Fruit fly (Drosophila melanogaster) whole organism, embryonic: ENCODE results near the gene papi.

Source experiments
- ATbp ChIP-seq: fragments of 200-800 bp; sonication (Bioruptor generic); optimal IDR thresholded peaks from 2 replicates; lab custom pipeline; 2017; ENCODE audit warnings: missing biosample characterization, mild to moderate bottlenecking, missing genetic modification characterization, missing genetic modification reagents
- Asciz ChIP-seq: fragments of 200-800 bp; sonication (Bioruptor generic); optimal IDR thresholded peaks from 2 replicates; lab custom pipeline; 2017; ENCODE audit warnings: missing biosample characterization, mild to moderate bottlenecking, missing genetic modification characterization, missing genetic modification reagents
- CG10274 ChIP-seq: fragments of 200-800 bp; sonication (Bioruptor generic); optimal IDR thresholded peaks from 3 replicates; lab custom pipeline; 2017; ENCODE audit warnings: missing biosample characterization, mild to moderate bottlenecking, missing genetic modification characterization
- CG10565 ChIP-seq: fragments of 200-800 bp; sonication (Bioruptor generic); optimal IDR thresholded peaks from 3 replicates; lab custom pipeline; 2016; ENCODE audit warnings: missing biosample characterization, mild to moderate bottlenecking, missing genetic modification characterization
- CG11504 ChIP-seq: fragments of 200-800 bp; sonication (Bioruptor generic); optimal IDR thresholded peaks from 3 replicates; lab custom pipeline; 2019; ENCODE audit warnings: missing biosample characterization, mild to moderate bottlenecking, missing genetic modification characterization, moderate library complexity
- CG12769 ChIP-seq: fragments of 200-800 bp; sonication (Bioruptor generic); optimal IDR thresholded peaks from 2 replicates; lab custom pipeline; 2019; ENCODE audit warnings: missing biosample characterization, mild to moderate bottlenecking, missing genetic modification characterization, moderate library complexity
- CG15514 ChIP-seq: fragments of 200-800 bp; sonication (Bioruptor generic); optimal IDR thresholded peaks from 3 replicates; lab custom pipeline; 2017; ENCODE audit warnings: missing biosample characterization, missing genetic modification characterization, mild to moderate bottlenecking, moderate library complexity, missing genetic modification reagents
- CG1603 ChIP-seq: fragments of 200-800 bp; sonication (Bioruptor generic); optimal IDR thresholded peaks from 2 replicates; lab custom pipeline; 2019; ENCODE audit warnings: missing biosample characterization, mild to moderate bottlenecking, missing genetic modification characterization, moderate library complexity
- CG17912 ChIP-seq: fragments of 200-800 bp; sonication (Bioruptor generic); optimal IDR thresholded peaks from 2 replicates; lab custom pipeline; 2018; ENCODE audit warnings: missing biosample characterization, mild to moderate bottlenecking, missing genetic modification characterization
- CG1832 ChIP-seq: fragments of 200-800 bp; sonication (Bioruptor generic); optimal IDR thresholded peaks from 2 replicates; lab custom pipeline; 2017; ENCODE audit warnings: missing biosample characterization, mild to moderate bottlenecking, missing genetic modification characterization, inconsistent platforms
- CG2712 ChIP-seq: fragments of 200-800 bp; optimal IDR thresholded peaks from 3 replicates; lab custom pipeline; 2019; ENCODE audit warnings: missing biosample characterization, mild to moderate bottlenecking, missing genetic modification characterization, moderate library complexity
- CG31224 ChIP-seq: fragments of 200-800 bp; sonication (Bioruptor generic); IDR thresholded peaks from 2 replicates; pipeline ENCODE4 v1.3.6; 2022; ENCODE audit warnings: missing biosample characterization, missing genetic modification characterization
- CG31365 ChIP-seq: fragments of 200-800 bp; sonication (Bioruptor generic); optimal IDR thresholded peaks from 2 replicates; lab custom pipeline; 2018; ENCODE audit warnings: missing biosample characterization, mild to moderate bottlenecking, missing genetic modification characterization
- CG32772 ChIP-seq: fragments of 200-800 bp; sonication (Bioruptor generic); IDR thresholded peaks from 2 replicates; pipeline ENCODE4 v1.3.6; 2022; ENCODE audit warnings: missing biosample characterization, missing genetic modification characterization
- CG3407 ChIP-seq: fragments of 200-800 bp; sonication (Bioruptor generic); optimal IDR thresholded peaks from 2 replicates; lab custom pipeline; 2018; ENCODE audit warnings: missing biosample characterization, mild to moderate bottlenecking, missing genetic modification characterization
- CG4282 ChIP-seq: fragments of 200-800 bp; sonication (Bioruptor generic); optimal IDR thresholded peaks from 2 replicates; lab custom pipeline; 2016; ENCODE audit warnings: missing biosample characterization, missing genetic modification characterization
- CG4617 ChIP-seq: fragments of 200-800 bp; sonication (Bioruptor generic); optimal IDR thresholded peaks from 3 replicates; lab custom pipeline; 2016; ENCODE audit warnings: missing biosample characterization, missing genetic modification characterization, borderline replicate concordance
- CG4730 ChIP-seq: fragments of 200-800 bp; sonication (Bioruptor generic); IDR thresholded peaks from 2 replicates; pipeline ENCODE4 v1.3.6; 2022; ENCODE audit warnings: missing biosample characterization, missing genetic modification characterization
- CG4854 ChIP-seq: fragments of 200-800 bp; sonication (Bioruptor generic); optimal IDR thresholded peaks from 2 replicates; lab custom pipeline; 2016; ENCODE audit warnings: missing biosample characterization, missing genetic modification characterization, inconsistent platforms
- CG5245 ChIP-seq: fragments of 200-800 bp; sonication (Bioruptor generic); optimal IDR thresholded peaks from 3 replicates; lab custom pipeline; 2016; ENCODE audit warnings: missing biosample characterization, missing genetic modification characterization
- CG6272 ChIP-seq: fragments of 200-800 bp; sonication (Bioruptor generic); IDR thresholded peaks from 2 replicates; pipeline ENCODE4 v1.3.6; 2022; ENCODE audit warnings: missing biosample characterization, missing genetic modification characterization
- CG8478 ChIP-seq: fragments of >200 bp; optimal IDR thresholded peaks from 2 replicates; lab custom pipeline; 2018
- Dad ChIP-seq: fragments of 200-800 bp; sonication (Bioruptor generic); optimal IDR thresholded peaks from 3 replicates; lab custom pipeline; 2016; ENCODE audit warnings: missing biosample characterization, missing genetic modification characterization
- Dip2 ChIP-seq: fragments of 200-800 bp; sonication (Bioruptor generic); IDR thresholded peaks from 2 replicates; pipeline ENCODE4 v1.3.6; 2022; ENCODE audit warnings: missing biosample characterization, missing genetic modification characterization
- Drgx ChIP-seq: fragments of 200-800 bp; sonication (Bioruptor generic); IDR thresholded peaks from 2 replicates; pipeline ENCODE4 v1.3.6; 2022; ENCODE audit warnings: missing biosample characterization, missing genetic modification characterization
- Fer2 ChIP-seq: fragments of 200-800 bp; sonication (Bioruptor generic); optimal IDR thresholded peaks from 2 replicates; lab custom pipeline; 2018; ENCODE audit warnings: missing biosample characterization, mild to moderate bottlenecking, missing genetic modification characterization, moderate library complexity
- HHEX ChIP-seq: fragments of 200-800 bp; sonication (Bioruptor generic); optimal IDR thresholded peaks from 3 replicates; lab custom pipeline; 2017; ENCODE audit warnings: missing biosample characterization, mild to moderate bottlenecking, missing genetic modification characterization, missing genetic modification reagents
- Hmx ChIP-seq: fragments of 200-800 bp; sonication (Bioruptor generic); optimal IDR thresholded peaks from 2 replicates; lab custom pipeline; 2016; ENCODE audit warnings: missing biosample characterization, missing genetic modification characterization
- Max ChIP-seq: fragments of 200-800 bp; sonication (Bioruptor generic); optimal IDR thresholded peaks from 2 replicates; lab custom pipeline; 2016; ENCODE audit warnings: missing biosample characterization, mild to moderate bottlenecking, missing genetic modification characterization
- Meics ChIP-seq: fragments of 200-800 bp; sonication (Bioruptor generic); optimal IDR thresholded peaks from 2 replicates; lab custom pipeline; 2017; ENCODE audit warnings: missing biosample characterization, mild to moderate bottlenecking, missing genetic modification characterization
- Mrtf ChIP-seq: fragments of 200-800 bp; sonication (Bioruptor generic); IDR thresholded peaks from 3 replicates; pipeline ENCODE4 v1.3.6; 2022; ENCODE audit warnings: missing biosample characterization, missing genetic modification characterization
- Oli ChIP-seq: fragments of 200-800 bp; sonication (Bioruptor generic); optimal IDR thresholded peaks from 2 replicates; lab custom pipeline; 2018; ENCODE audit warnings: missing biosample characterization, mild to moderate bottlenecking, missing genetic modification characterization, moderate library complexity
- ab ChIP-seq: fragments of 200-800 bp; sonication (Bioruptor generic); optimal IDR thresholded peaks from 2 replicates; lab custom pipeline; 2016; ENCODE audit warnings: missing biosample characterization, missing genetic modification characterization
- abd-A ChIP-seq: fragments of 200-800 bp; sonication (Bioruptor generic); optimal IDR thresholded peaks from 3 replicates; lab custom pipeline; 2019; ENCODE audit warnings: missing biosample characterization, mild to moderate bottlenecking, missing genetic modification characterization, moderate library complexity
- al ChIP-seq: fragments of 200-800 bp; sonication (Bioruptor generic); IDR thresholded peaks from 2 replicates; pipeline ENCODE4 v1.3.6; 2022; ENCODE audit warnings: missing biosample characterization, missing genetic modification characterization
- cas ChIP-seq: fragments of 200-800 bp; sonication (Bioruptor generic); IDR thresholded peaks from 2 replicates; pipeline ENCODE4 v1.3.6; 2022; ENCODE audit warnings: missing biosample characterization, missing genetic modification characterization
- cg ChIP-seq: fragments of 200-800 bp; sonication (Bioruptor generic); optimal IDR thresholded peaks from 3 replicates; lab custom pipeline; 2019; ENCODE audit warnings: missing biosample characterization, mild to moderate bottlenecking, missing genetic modification characterization, moderate library complexity
- emc ChIP-seq: fragments of 200-800 bp; sonication (Bioruptor generic); optimal IDR thresholded peaks from 2 replicates; lab custom pipeline; 2016; ENCODE audit warnings: missing biosample characterization, missing genetic modification characterization
- fd3F ChIP-seq: fragments of 200-800 bp; sonication (Bioruptor generic); optimal IDR thresholded peaks from 2 replicates; lab custom pipeline; 2018; ENCODE audit warnings: missing biosample characterization, mild to moderate bottlenecking, missing genetic modification characterization, moderate library complexity
- ftz-f1 ChIP-seq: fragments of 200-800 bp; sonication (Bioruptor generic); optimal IDR thresholded peaks from 2 replicates; lab custom pipeline; 2016; ENCODE audit warnings: missing biosample characterization, missing genetic modification characterization
- gcm ChIP-seq: fragments of 200-800 bp; sonication (Bioruptor generic); optimal IDR thresholded peaks from 2 replicates; lab custom pipeline; 2019; ENCODE audit warnings: missing biosample characterization, mild to moderate bottlenecking, missing genetic modification characterization, moderate library complexity
- ind ChIP-seq: fragments of 200-800 bp; sonication (Bioruptor generic); optimal IDR thresholded peaks from 3 replicates; lab custom pipeline; 2016; ENCODE audit warnings: missing biosample characterization, missing genetic modification characterization
- knrl ChIP-seq: fragments of 200-800 bp; sonication (Bioruptor generic); IDR thresholded peaks from 3 replicates; pipeline ENCODE4 v1.3.6; 2022; ENCODE audit warnings: missing biosample characterization, missing genetic modification characterization; ENCODE audit not compliant: partially characterized antibody
- lov ChIP-seq, 2 experiments: fragments of 200-800 bp in 1 of 2; fragments of >200 bp in 1 of 2; sonication (Bioruptor generic) in 1 of 2; IDR thresholded peaks in 1 of 2; optimal IDR thresholded peaks in 1 of 2; 2 replicates in 1 of 2; 3 replicates in 1 of 2; pipeline versions ENCODE4 v1.3.6 to Lab custom; 2017 to 2022; ENCODE audit warnings: missing biosample characterization in 1 of 2, missing genetic modification characterization in 1 of 2
- salm ChIP-seq: fragments of 200-800 bp; sonication (Bioruptor generic); optimal IDR thresholded peaks from 2 replicates; lab custom pipeline; 2018; ENCODE audit warnings: missing biosample characterization, mild to moderate bottlenecking, missing genetic modification characterization
- stc ChIP-seq: fragments of 200-800 bp; sonication (Bioruptor generic); IDR thresholded peaks from 2 replicates; pipeline ENCODE4 v1.3.6; 2022; ENCODE audit warnings: missing biosample characterization, missing genetic modification characterization
- toy ChIP-seq: fragments of 200-800 bp; sonication (Bioruptor generic); IDR thresholded peaks from 2 replicates; pipeline ENCODE4 v1.3.6; 2022; ENCODE audit warnings: missing biosample characterization, missing genetic modification characterization
- vnd ChIP-seq: fragments of 200-800 bp; sonication (Bioruptor generic); IDR thresholded peaks from 3 replicates; pipeline ENCODE4 v1.3.6; 2022; ENCODE audit warnings: missing biosample characterization, missing genetic modification characterization; ENCODE audit not compliant: partially characterized antibody
- zfh2 ChIP-seq: fragments of 200-800 bp; sonication (Bioruptor generic); optimal IDR thresholded peaks from 2 replicates; lab custom pipeline; 2016; ENCODE audit warnings: missing biosample characterization, missing genetic modification characterization

The papi gene

dm6 chr2L:2198613-2199432 is 21.7 kb upstream of the papi start (continued):
- TF ChIP-seq CG10565 (peak; percentile 48), Meics (GFP tag; lab: Kevin White, UChicago) (peak; percentile 87), lov (optimal IDR thresholded peaks at IDR 0.05; lab: Kevin White, UChicago) (no peak), lov (GFP tag; IDR thresholded peaks at IDR 0.05; lab: Robert Waterston, UW) (no peak), fd3F (GFP tag; lab: Kevin White, UChicago) (peak; percentile 46), zfh2 (GFP tag; lab: Kevin White, UChicago) (peak; percentile 68), toy (GFP tag; lab: Robert Waterston, UW) (no peak), CG10274 (peak; percentile 50), gcm (GFP tag; lab: Kevin White, UChicago) (peak; percentile 49), ftz-f1 (GFP tag; lab: Kevin White, UChicago) (peak; percentile 100), CG5245 (GFP tag; lab: Kevin White, UChicago) (peak; percentile 85), CG1603 (tag; lab: Kevin White, UChicago) (peak; percentile 95), CG31365 (peak; percentile 60), Hmx (GFP tag; lab: Kevin White, UChicago) (peak; percentile 55), emc (peak; percentile 62), al (GFP tag; lab: Robert Waterston, UW) (no peak), CG4282 (GFP tag; lab: Kevin White, UChicago) (peak; percentile 62), CG12769 (tag; lab: Kevin White, UChicago) (peak; percentile 96), stc (GFP tag; lab: Robert Waterston, UW) (no peak), knrl (GFP tag; lab: Robert Waterston, UW) (no peak), Max (GFP tag; lab: Kevin White, UChicago) (peak; percentile 89), Fer2 (tag; lab: Kevin White, UChicago) (peak; percentile 11), CG4617 (peak; percentile 57), CG11504 (tag; lab: Kevin White, UChicago) (peak; percentile 91), cas (GFP tag; lab: Robert Waterston, UW) (no peak), CG17912 (GFP tag; lab: Kevin White, UChicago) (no peak), Asciz (GFP tag; lab: Kevin White, UChicago) (peak; percentile 87), CG4730 (GFP tag; lab: Robert Waterston, UW) (no peak), abd-A (tag; lab: Kevin White, UChicago) (peak; percentile 84), HHEX (GFP tag; lab: Kevin White, UChicago) (peak; percentile 82), Dip2 (GFP tag; lab: Robert Waterston, UW) (no peak), Dad (GFP tag; lab: Kevin White, UChicago) (peak; percentile 90), CG15514 (GFP tag; lab: Kevin White, UChicago) (peak; percentile 71), Oli (tag; lab: Kevin White, UChicago) (peak; percentile 91), CG3407 (GFP tag; lab: Kevin White, UChicago) (peak; percentile 83), CG6272 (GFP tag; lab: Robert Waterston, UW) (peak; percentile 84), vnd (no peak), CG32772 (no peak), cg (GFP tag; lab: Kevin White, UChicago) (peak; percentile 57), CG4854 (GFP tag; lab: Kevin White, UChicago) (peak; percentile 82), CG2712 (tag; lab: Kevin White, UChicago) (peak; percentile 91), ATbp (GFP tag; lab: Kevin White, UChicago) (peak; percentile 90), ind (GFP tag; lab: Kevin White, UChicago) (peak; percentile 89), ab (GFP tag; lab: Kevin White, UChicago) (peak; percentile 55), CG8478 (peak; percentile 78), Mrtf (GFP tag; lab: Robert Waterston, UW) (no peak), CG31224 (GFP tag; lab: Robert Waterston, UW) (no peak), salm (tag; lab: Kevin White, UChicago) (peak; percentile 69), CG1832 (GFP tag; lab: Kevin White, UChicago) (peak; percentile 83), Drgx (GFP tag; lab: Robert Waterston, UW) (no peak)
